Fruit fly (Drosophila melanogaster) Kc167 (cell line): ENCODE results near the gene rasp.

Source experiments
- Myc ChIP-seq: fragments of >200 bp; optimal IDR thresholded peaks from 2 replicates; lab custom pipeline; 2017; ENCODE audit warnings: missing external identifiers
- Sin3A ChIP-seq: fragments of >200 bp; optimal IDR thresholded peaks from 2 replicates; lab custom pipeline; 2018; ENCODE audit warnings: missing external identifiers
- h ChIP-seq: fragments of >200 bp; optimal IDR thresholded peaks from 3 replicates; lab custom pipeline; 2018; ENCODE audit warnings: missing external identifiers
- insv ChIP-seq: fragments of >200 bp; optimal IDR thresholded peaks from 3 replicates; lab custom pipeline; 2018; ENCODE audit warnings: missing external identifiers

- TF ChIP-seq h (no peak), Myc (lab: Kevin White, UChicago) (no peak), Sin3A (lab: Kevin White, UChicago) (no peak), insv (lab: Kevin White, UChicago) (no peak)
Observed at dm6 chr3L:3178530-3179096, 16.6 kb downstream of the rasp start, which contains the start of the genes MnM and Girdin.
